Fruit fly (Drosophila melanogaster): ENCODE results near the gene CG14990.

CG14990 gene

DNA sequence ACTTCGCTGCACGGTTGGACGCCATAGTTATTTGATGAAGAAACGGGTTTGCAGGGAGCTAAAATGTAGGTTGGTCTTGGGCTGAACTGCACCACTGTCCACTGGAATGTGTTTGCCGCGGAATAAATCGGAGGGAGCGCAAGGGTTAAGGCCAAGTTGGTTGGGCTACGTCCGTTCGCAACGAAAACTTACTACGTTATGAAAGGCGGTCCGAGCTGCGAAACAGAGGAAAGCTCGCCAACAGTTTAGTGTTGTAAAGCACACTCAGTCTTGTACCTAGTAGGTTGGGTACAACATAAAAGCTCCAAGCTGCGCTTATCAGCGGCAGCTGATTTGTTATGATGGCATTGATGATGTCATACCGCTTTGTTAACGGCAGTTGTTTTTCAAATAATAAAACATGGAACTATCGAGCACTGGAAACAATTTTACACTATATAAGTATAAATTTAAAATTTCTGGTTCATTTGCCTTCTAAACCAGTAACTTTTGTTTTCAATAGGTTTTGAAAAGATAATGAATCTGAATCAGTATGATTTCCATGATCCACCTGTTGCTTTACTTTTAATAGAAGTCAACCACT lies 29.3 kb downstream of the CG14990 start, which contains the start of gene Chd64 (continued):
- TF ChIP-seq Vsx1 (GFP tag; optimal IDR thresholded peaks at IDR 0.05) (peak; percentile 21), CG32532 (GFP tag; IDR thresholded peaks at IDR 0.05) (no peak; the same call in none of the 2 replicates), Gsc (GFP tag; IDR thresholded peaks at IDR 0.05) (no peak), CG16779 (GFP tag; IDR thresholded peaks at IDR 0.05) (0 out of 2 replicates have a peak, but pooled peaks have one; percentile 53), YL-1 (GFP tag; optimal IDR thresholded peaks at IDR 0.05) (peak; percentile 53), Awh (GFP tag; IDR thresholded peaks at IDR 0.05) (no peak; the same call in 1 of the 2 replicates), Sin3A (optimal IDR thresholded peaks at IDR 0.05) (no peak), HLH3B (GFP tag; IDR thresholded peaks at IDR 0.05) (no peak), Chrac-16 (GFP tag; optimal IDR thresholded peaks at IDR 0.05) (peak; percentile 5), GATAe (GFP tag; conservative IDR thresholded peaks at IDR 0.05) (no peak), gt (GFP tag; IDR thresholded peaks at IDR 0.05) (no peak), zen2 (GFP tag; IDR thresholded peaks at IDR 0.05; ENCODE audit: partially characterized antibody) (peak; percentile 74; the same call in 2 of the 3 replicates), CG33213 (GFP tag; optimal IDR thresholded peaks at IDR 0.05) (no peak), MTF-1 (GFP tag; optimal IDR thresholded peaks at IDR 0.05; ENCODE audit: borderline replicate concordance) (peak; percentile 13), pnt (GFP tag; optimal IDR thresholded peaks at IDR 0.05) (no peak), CHES-1-like (GFP tag; optimal IDR thresholded peaks at IDR 0.05) (no peak), CG30020 (tag; optimal IDR thresholded peaks at IDR 0.05) (no peak), CG12744 (GFP tag; optimal IDR thresholded peaks at IDR 0.05) (peak; percentile 46), twi (tag; optimal IDR thresholded peaks at IDR 0.05) (no peak), CG6683 (GFP tag; optimal IDR thresholded peaks at IDR 0.05) (no peak), Taf1 (GFP tag; IDR thresholded peaks at IDR 0.05) (no peak), Ets65A (GFP tag) (no peak), caup (GFP tag; optimal IDR thresholded peaks at IDR 0.05; ENCODE audit: severe bottlenecking) (peak; percentile 62), CG13775 (GFP tag; optimal IDR thresholded peaks at IDR 0.05) (no peak), Adf1 (GFP tag; IDR thresholded peaks at IDR 0.05) (peak; percentile 50; the same call in 1 of the 2 replicates), CG7839 (tag; optimal IDR thresholded peaks at IDR 0.05) (no peak), CG11398 (GFP tag; optimal IDR thresholded peaks at IDR 0.05) (no peak), Scr (GFP tag; IDR thresholded peaks at IDR 0.05; ENCODE audit: partially characterized antibody) (no peak), CG11723 (GFP tag; optimal IDR thresholded peaks at IDR 0.05) (peak; percentile 19), tap (tag; optimal IDR thresholded peaks at IDR 0.05) (peak; percentile 12), Jarid2 (GFP tag; optimal IDR thresholded peaks at IDR 0.05) (peak; percentile 90), CG31365 (tag; optimal IDR thresholded peaks at IDR 0.05) (no peak), CG13123 (GFP tag; optimal IDR thresholded peaks at IDR 0.05) (no peak), CG12659 (GFP tag; optimal IDR thresholded peaks at IDR 0.05) (peak; percentile 72), kah (GFP tag; optimal IDR thresholded peaks at IDR 0.05) (peak; percentile 3), CG15269 (tag; optimal IDR thresholded peaks at IDR 0.05) (peak; percentile 52), ssp (GFP tag; IDR thresholded peaks at IDR 0.05) (no peak), Optix (GFP tag; IDR thresholded peaks at IDR 0.05) (no peak; the same call in 2 of the 3 replicates), CG9437 (GFP tag; optimal IDR thresholded peaks at IDR 0.05) (peak; percentile 91), BEAF-32 (GFP tag; optimal IDR thresholded peaks at IDR 0.05) (peak; percentile 10), CG10431 (GFP tag; optimal IDR thresholded peaks at IDR 0.05) (no peak), CG14860 (GFP tag; IDR thresholded peaks at IDR 0.05; ENCODE audit: partially characterized antibody) (peak; percentile 26; the same call in 1 of the 3 replicates), Bdp1 (GFP tag; optimal IDR thresholded peaks at IDR 0.05) (no peak), CG1233 (GFP tag; optimal IDR thresholded peaks at IDR 0.05) (no peak), CG6254 (GFP tag; optimal IDR thresholded peaks at IDR 0.05) (peak; percentile 1), PHDP (tag; optimal IDR thresholded peaks at IDR 0.05) (peak; percentile 53), tna (GFP tag; IDR thresholded peaks at IDR 0.05; ENCODE audit: partially characterized antibody) (peak; percentile 42; the same call in 1 of the 2 replicates), CG10147 (GFP tag; optimal IDR thresholded peaks at IDR 0.05) (peak; percentile 33), CG10274 (GFP tag; optimal IDR thresholded peaks at IDR 0.05) (no peak), klu (GFP tag; IDR thresholded peaks at IDR 0.05) (no peak)

Data from whole organism, embryonic.